Worm (Caenorhabditis elegans): ENCODE data around the gene bcc-1.
A peak's percentile ranks its signal among the peaks of the same experiment; 100 is the strongest.

Gene bcc-1

DNA sequence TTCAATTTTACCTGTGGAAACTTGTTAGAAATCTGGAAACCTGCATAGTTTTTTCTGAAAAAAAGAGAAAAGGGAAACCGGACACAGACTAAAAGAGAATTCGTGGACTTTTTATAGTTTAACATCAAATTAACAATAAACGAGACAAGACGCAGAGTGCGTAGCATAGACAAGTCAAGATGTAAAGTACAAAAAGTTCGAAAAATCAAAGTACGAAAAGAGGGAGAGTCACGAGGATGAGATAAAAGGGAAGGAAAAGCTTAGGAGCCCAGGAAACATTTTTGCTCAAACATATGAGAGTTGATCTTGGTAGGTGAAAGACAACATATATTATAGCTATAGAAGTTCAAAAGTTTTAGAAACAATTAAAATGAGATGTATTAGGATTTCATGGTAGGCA lies 5.4 kb upstream of the bcc-1 start, which contains the start of gene M7.12 (continued):
- TF ChIP-seq elt-3 (tag; optimal IDR thresholded peaks at IDR 0.05) (no peak), mab-9 (GFP tag; IDR thresholded peaks at IDR 0.05) (no peak), nhr-76 (tag; optimal IDR thresholded peaks at IDR 0.05) (no peak), nhr-12 (tag; optimal IDR thresholded peaks at IDR 0.05) (no peak), nhr-20 (tag; optimal IDR thresholded peaks at IDR 0.05) (peak; percentile 47), efl-1 (optimal IDR thresholded peaks at IDR 0.05) (no peak), efl-1 (GFP tag; optimal IDR thresholded peaks at IDR 0.05 in 1 of 2) (no peak), lin-35 (GFP tag; optimal IDR thresholded peaks at IDR 0.05) (no peak), tbx-2 (tag; optimal IDR thresholded peaks at IDR 0.05) (no peak), skn-1 (tag; optimal IDR thresholded peaks at IDR 0.05) (no peak), efl-3 (GFP tag; optimal IDR thresholded peaks at IDR 0.05) (no peak), ceh-90 (tag; optimal IDR thresholded peaks at IDR 0.05) (no peak), pag-3 (tag; optimal IDR thresholded peaks at IDR 0.05; ENCODE audit: borderline replicate concordance, insufficient read depth) (no peak), C34B4.2 (tag; optimal IDR thresholded peaks at IDR 0.05) (no peak), zip-4 (GFP tag; optimal IDR thresholded peaks at IDR 0.05) (no peak), unc-62 (GFP tag; optimal IDR thresholded peaks at IDR 0.05) (no peak), xbp-1 (tag; optimal IDR thresholded peaks at IDR 0.05) (peak; percentile 1), pax-3 (tag; optimal IDR thresholded peaks at IDR 0.05) (no peak), ceh-82 (tag; optimal IDR thresholded peaks at IDR 0.05) (peak in 1 of 3 experiments; percentile 7), snu-23 (GFP tag; optimal IDR thresholded peaks at IDR 0.05) (peak; percentile 37), zag-1 (tag; optimal IDR thresholded peaks at IDR 0.05) (no peak), elt-2 (tag; optimal IDR thresholded peaks at IDR 0.05) (no peak), nhr-47 (tag; optimal IDR thresholded peaks at IDR 0.05) (peak; percentile 34), unc-130 (tag; optimal IDR thresholded peaks at IDR 0.05) (no peak), ztf-11 (tag; optimal IDR thresholded peaks at IDR 0.05) (no peak), fos-1 (tag; optimal IDR thresholded peaks at IDR 0.05) (no peak), ama-1 (optimal IDR thresholded peaks at IDR 0.05) (no peak), sox-4 (tag; optimal IDR thresholded peaks at IDR 0.05) (no peak), dpl-1 (GFP tag; optimal IDR thresholded peaks at IDR 0.05) (no peak), Y116A8C.19 (tag; optimal IDR thresholded peaks at IDR 0.05; ENCODE audit: borderline replicate concordance) (no peak), lin-15B (tag; optimal IDR thresholded peaks at IDR 0.05) (no peak), aha-1 (tag; optimal IDR thresholded peaks at IDR 0.05) (no peak), snpc-4 (tag; optimal IDR thresholded peaks at IDR 0.05) (no peak), dsc-1 (tag; optimal IDR thresholded peaks at IDR 0.05) (peak; percentile 54), ceh-63 (GFP tag; optimal IDR thresholded peaks at IDR 0.05) (no peak), nhr-19 (GFP tag; conservative IDR thresholded peaks at IDR 0.05) (peak; percentile 53), rnt-1 (tag; optimal IDR thresholded peaks at IDR 0.05) (peak; percentile 41), lir-3 (tag; optimal IDR thresholded peaks at IDR 0.05; ENCODE audit: poor library complexity) (no peak), mep-1 (tag; optimal IDR thresholded peaks at IDR 0.05) (peak; percentile 10), sptf-1 (tag; optimal IDR thresholded peaks at IDR 0.05) (no peak), hlh-4 (tag; optimal IDR thresholded peaks at IDR 0.05) (no peak), unc-98 (GFP tag; IDR thresholded peaks at IDR 0.05) (no peak), mef-2 (tag; optimal IDR thresholded peaks at IDR 0.05) (no peak), nhr-90 (tag; optimal IDR thresholded peaks at IDR 0.05; ENCODE audit: poor library complexity) (no peak), ztf-4 (tag; optimal IDR thresholded peaks at IDR 0.05) (no peak), egl-27 (tag; optimal IDR thresholded peaks at IDR 0.05) (no peak), alr-1 (tag; optimal IDR thresholded peaks at IDR 0.05; ENCODE audit: borderline replicate concordance) (no peak), nhr-11 (tag; optimal IDR thresholded peaks at IDR 0.05) (no peak), irx-1 (tag; optimal IDR thresholded peaks at IDR 0.05) (no peak), ces-1 (GFP tag; optimal IDR thresholded peaks at IDR 0.05) (no peak), ceh-88 (GFP tag; IDR thresholded peaks at IDR 0.05) (no peak), lin-14 (GFP tag; optimal IDR thresholded peaks at IDR 0.05) (peak; percentile 63), ets-5 (GFP tag; IDR thresholded peaks at IDR 0.05) (no peak), mdl-1 (tag; optimal IDR thresholded peaks at IDR 0.05) (no peak)

Data from whole organism, L1 larva.